Fruit fly (Drosophila melanogaster): ENCODE data around the gene Est-6.

Gene Est-6

DNA sequence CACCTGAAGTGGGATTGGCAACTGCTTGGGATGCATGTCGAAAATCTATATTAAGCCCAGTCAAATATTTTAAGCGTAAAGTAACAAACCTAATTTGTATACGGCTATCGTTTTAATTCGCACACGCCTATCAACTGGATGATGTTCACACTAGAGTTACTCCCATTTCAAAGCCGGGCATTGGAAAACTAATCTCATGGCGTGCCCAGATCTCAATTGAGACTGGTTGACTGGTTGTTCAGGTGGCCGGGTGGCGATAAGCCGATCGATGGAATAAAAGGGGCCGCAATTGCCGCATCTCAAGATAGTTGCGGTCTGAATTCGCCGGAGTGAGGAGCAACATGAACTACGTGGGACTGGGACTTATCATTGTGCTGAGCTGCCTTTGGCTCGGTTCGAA lies at the start of gene Est-6:
TSS of gene Est-6 (plus strand) at position 301 of the 400 bp plus-strand sequence.
- TF ChIP-seq Pif1B (GFP tag; optimal IDR thresholded peaks at IDR 0.05): no peak
- TF ChIP-seq CG9948 (tag; optimal IDR thresholded peaks at IDR 0.05): no peak
- TF ChIP-seq CG10348 (GFP tag; IDR thresholded peaks at IDR 0.05): no peak
- TF ChIP-seq CG13204 (GFP tag; optimal IDR thresholded peaks at IDR 0.05): no peak
- TF ChIP-seq CG32121 (GFP tag; IDR thresholded peaks at IDR 0.05): no peak
- TF ChIP-seq CG14655 (GFP tag; optimal IDR thresholded peaks at IDR 0.05): no peak
- TF ChIP-seq Pif1A (GFP tag; optimal IDR thresholded peaks at IDR 0.05): no peak
- no peak for TF ChIP-seq EcR (GFP tag; optimal IDR thresholded peaks at IDR 0.05)
- TF ChIP-seq fd96Ca (GFP tag; IDR thresholded peaks at IDR 0.05): no peak
- no peak for TF ChIP-seq rn (GFP tag; IDR thresholded peaks at IDR 0.05)
- TF ChIP-seq D1 (tag; optimal IDR thresholded peaks at IDR 0.05): no peak
- no peak for TF ChIP-seq CG4496 (GFP tag; IDR thresholded peaks at IDR 0.05)
- no peak for TF ChIP-seq gl (tag; optimal IDR thresholded peaks at IDR 0.05)
- TF ChIP-seq CG15710 (tag; optimal IDR thresholded peaks at IDR 0.05): no peak

dm6 chr3L:12139232-12139698 lies 49.4 kb upstream of the Est-6 start:
- TF ChIP-seq Pif1A (GFP tag; optimal IDR thresholded peaks at IDR 0.05): no peak
- TF ChIP-seq CG8301 (tag; optimal IDR thresholded peaks at IDR 0.05): peak; percentile 39
- 0 out of 3 replicates have a peak, but pooled peaks have one; percentile 43 for TF ChIP-seq fd96Ca (GFP tag; IDR thresholded peaks at IDR 0.05)
- TF ChIP-seq CG15710 (tag; optimal IDR thresholded peaks at IDR 0.05): peak; percentile 44
- TF ChIP-seq CG34367 (tag; optimal IDR thresholded peaks at IDR 0.05): peak; percentile 26
- no peak for TF ChIP-seq rn (GFP tag; IDR thresholded peaks at IDR 0.05)
- no peak for TF ChIP-seq CG13204 (GFP tag; optimal IDR thresholded peaks at IDR 0.05)
- TF ChIP-seq EcR (GFP tag; optimal IDR thresholded peaks at IDR 0.05): no peak
- peak; percentile 62 for TF ChIP-seq CG4496 (GFP tag; IDR thresholded peaks at IDR 0.05)
- TF ChIP-seq CG9948 (tag; optimal IDR thresholded peaks at IDR 0.05): peak; percentile 39
- no peak for TF ChIP-seq D1 (tag; optimal IDR thresholded peaks at IDR 0.05)
- peak; percentile 43 for TF ChIP-seq CG17806 (tag; optimal IDR thresholded peaks at IDR 0.05)
- TF ChIP-seq CG12605 (GFP tag; IDR thresholded peaks at IDR 0.05): 0 out of 2 replicates have a peak, but pooled peaks have one; percentile 11
- TF ChIP-seq CG8159 (tag; optimal IDR thresholded peaks at IDR 0.05): peak; percentile 54
- TF ChIP-seq Snoo (tag; optimal IDR thresholded peaks at IDR 0.05): peak; percentile 51
- TF ChIP-seq Ets98B (GFP tag; IDR thresholded peaks at IDR 0.05): peak; percentile 43

DNA sequence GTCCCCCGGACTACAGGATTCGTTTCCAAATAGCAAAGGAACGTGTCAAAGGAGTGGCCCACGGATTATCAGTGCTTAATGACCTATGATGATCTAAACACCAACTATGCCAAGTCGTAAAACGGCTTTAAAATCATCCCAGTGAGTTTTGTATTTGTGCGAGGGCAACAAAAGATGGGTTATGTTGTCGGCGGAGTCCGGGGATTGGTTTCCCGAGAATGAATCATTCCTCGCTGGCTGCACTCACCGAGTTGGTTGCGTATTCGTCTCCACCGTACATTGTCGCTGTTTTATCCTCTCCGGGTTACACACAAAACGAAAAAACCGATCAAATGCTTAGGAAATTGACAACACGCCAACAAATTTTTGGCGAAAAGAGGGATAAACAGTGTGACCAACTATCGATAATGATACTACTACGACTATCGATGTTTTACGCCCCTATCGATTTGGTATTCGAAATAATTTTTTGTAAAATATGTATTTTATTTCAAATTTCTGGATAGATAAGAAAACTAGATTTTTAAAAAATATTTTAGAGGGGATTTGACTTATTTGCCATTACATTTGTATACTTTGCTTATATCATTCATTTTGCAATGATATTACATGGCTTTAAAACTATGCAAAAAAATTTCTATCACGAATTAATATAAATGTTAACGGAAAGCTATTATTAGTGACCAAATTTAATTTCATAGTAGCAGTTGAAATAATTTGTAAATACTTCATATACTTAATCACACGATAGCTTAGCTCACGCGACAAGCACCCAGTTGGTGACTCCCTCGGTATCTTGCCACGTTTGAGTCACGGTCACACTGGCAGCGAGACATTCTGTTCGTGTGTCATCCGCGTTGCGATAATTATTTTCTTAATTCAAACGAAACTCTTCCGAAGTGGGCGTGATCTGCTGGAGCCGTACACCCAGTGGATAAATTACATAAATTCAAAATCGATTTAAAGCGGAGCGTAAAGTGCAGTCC lies 42.6 kb upstream of the Est-6 start, which contains the start of the genes eIF3l and Nrx-IV:
TSS of gene eIF3l (minus strand) at position 389 of the 986 bp plus-strand sequence.
TSS of gene Nrx-IV (plus strand) at position 811 of the 986 bp plus-strand sequence.
- TF ChIP-seq CG32121 (GFP tag; IDR thresholded peaks at IDR 0.05) (no peak), CG4496 (GFP tag; IDR thresholded peaks at IDR 0.05) (0 out of 3 replicates have a peak, but pooled peaks have one; percentile 16)

- TF ChIP-seq CG34367 (tag; optimal IDR thresholded peaks at IDR 0.05): no peak
- no peak for TF ChIP-seq D1 (tag; optimal IDR thresholded peaks at IDR 0.05)
- no peak for TF ChIP-seq CG12605 (GFP tag; IDR thresholded peaks at IDR 0.05)
- TF ChIP-seq Ets98B (GFP tag; IDR thresholded peaks at IDR 0.05): no peak
- no peak for TF ChIP-seq CG14655 (GFP tag; optimal IDR thresholded peaks at IDR 0.05)
- no peak for TF ChIP-seq CG4496 (GFP tag; IDR thresholded peaks at IDR 0.05)
- no peak for TF ChIP-seq Snoo (tag; optimal IDR thresholded peaks at IDR 0.05)
- no peak for TF ChIP-seq CG10348 (GFP tag; IDR thresholded peaks at IDR 0.05)
- no peak for TF ChIP-seq CG32121 (GFP tag; IDR thresholded peaks at IDR 0.05)
- TF ChIP-seq CG15710 (tag; optimal IDR thresholded peaks at IDR 0.05): no peak
- TF ChIP-seq CG13204 (GFP tag; optimal IDR thresholded peaks at IDR 0.05): no peak
- no peak for TF ChIP-seq Pif1B (GFP tag; optimal IDR thresholded peaks at IDR 0.05)
- TF ChIP-seq CG8301 (tag; optimal IDR thresholded peaks at IDR 0.05): no peak
- TF ChIP-seq EcR (GFP tag; optimal IDR thresholded peaks at IDR 0.05): no peak
These were observed 41.6 kb upstream of the Est-6 start for dm6 chr3L:12146970-12147369.

dm6 chr3L:12149024-12149423 lies 39.6 kb upstream of the Est-6 start, which contains the start of gene CG32099:
Gene CG32099 (plus strand): TSS chr3L:12149273.
- TF ChIP-seq CG14655 (GFP tag; optimal IDR thresholded peaks at IDR 0.05) (no peak), CG8301 (tag; optimal IDR thresholded peaks at IDR 0.05) (no peak), CG32121 (GFP tag; IDR thresholded peaks at IDR 0.05) (no peak), CG13204 (GFP tag; optimal IDR thresholded peaks at IDR 0.05) (no peak), CG12605 (GFP tag; IDR thresholded peaks at IDR 0.05) (no peak), CG17806 (tag; optimal IDR thresholded peaks at IDR 0.05) (no peak), gl (tag; optimal IDR thresholded peaks at IDR 0.05) (no peak), CG15710 (tag; optimal IDR thresholded peaks at IDR 0.05) (no peak), Pif1A (GFP tag; optimal IDR thresholded peaks at IDR 0.05) (no peak), EcR (GFP tag; optimal IDR thresholded peaks at IDR 0.05) (no peak), fd96Ca (GFP tag; IDR thresholded peaks at IDR 0.05) (no peak), CG9948 (tag; optimal IDR thresholded peaks at IDR 0.05) (no peak), Pif1B (GFP tag; optimal IDR thresholded peaks at IDR 0.05) (no peak), Snoo (tag; optimal IDR thresholded peaks at IDR 0.05) (no peak), CG34367 (tag; optimal IDR thresholded peaks at IDR 0.05) (no peak), CG10348 (GFP tag; IDR thresholded peaks at IDR 0.05) (no peak), Ets98B (GFP tag; IDR thresholded peaks at IDR 0.05) (no peak)

Measured in whole organism, pupa.